Worm (Caenorhabditis elegans) whole organism, late embryonic: ENCODE data around the gene ZK353.2.

ENCODE experiments used
- C08G9.2 ChIP-seq: sonication (generic microtip); optimal IDR thresholded peaks from 2 replicates; lab custom pipeline; 2016; ENCODE audit warnings: mild to moderate bottlenecking, missing genetic modification characterization, moderate library complexity, missing compliant biosample characterization
- K09A11.1 ChIP-seq: sonication (generic microtip); optimal IDR thresholded peaks from 2 replicates; lab custom pipeline; 2017; ENCODE audit warnings: antibody characterized with exemption, mild to moderate bottlenecking, missing genetic modification characterization, missing compliant biosample characterization; ENCODE audit not compliant: insufficient read depth
- ama-1 ChIP-seq: fragments of 150-350 bp; optimal IDR thresholded peaks from 2 replicates; lab custom pipeline; 2014
- ceh-14 ChIP-seq: sonication (generic microtip); optimal IDR thresholded peaks from 2 replicates; lab custom pipeline; 2016; ENCODE audit warnings: missing genotype, missing genetic modification characterization, missing compliant biosample characterization
- ceh-2 ChIP-seq: sonication (generic microtip); optimal IDR thresholded peaks from 2 replicates; lab custom pipeline; 2016; ENCODE audit warnings: missing genotype, missing genetic modification characterization, missing compliant biosample characterization
- ceh-30 ChIP-seq: fragments of 150-350 bp; optimal IDR thresholded peaks from 2 replicates; lab custom pipeline; 2014; ENCODE audit warnings: missing biosample characterization, missing genetic modification characterization
- ceh-45 ChIP-seq: fragments of 200-800 bp; sonication (Bioruptor generic); IDR thresholded peaks from 2 replicates; pipeline ENCODE4 v1.3.6; 2022; ENCODE audit warnings: missing genetic modification reagents, missing genetic modification characterization, missing compliant biosample characterization
- ceh-48 ChIP-seq: sonication (generic microtip); optimal IDR thresholded peaks from 2 replicates; lab custom pipeline; 2016; ENCODE audit warnings: missing genetic modification characterization, inconsistent platforms, missing compliant biosample characterization
- ceh-6 ChIP-seq: fragments of 200-800 bp; sonication (Bioruptor generic); optimal IDR thresholded peaks from 2 replicates; lab custom pipeline; 2018; ENCODE audit warnings: mild to moderate bottlenecking, missing genetic modification characterization, missing compliant biosample characterization
- dmd-4 ChIP-seq: sonication (generic microtip); optimal IDR thresholded peaks from 2 replicates; lab custom pipeline; 2016; ENCODE audit warnings: borderline replicate concordance, missing genetic modification characterization, missing compliant biosample characterization
- elt-2 ChIP-seq: sonication (generic microtip); optimal IDR thresholded peaks from 2 replicates; lab custom pipeline; 2016; ENCODE audit warnings: missing genetic modification reagents, missing genetic modification characterization, missing compliant biosample characterization
- elt-4 ChIP-seq: sonication (generic microtip); optimal IDR thresholded peaks from 2 replicates; lab custom pipeline; 2016; ENCODE audit warnings: missing genetic modification characterization, missing compliant biosample characterization
- ets-4 ChIP-seq: sonication (generic microtip); optimal IDR thresholded peaks from 2 replicates; lab custom pipeline; 2016; ENCODE audit warnings: missing genetic modification characterization, missing compliant biosample characterization
- eyg-1 ChIP-seq: sonication (generic microtip); optimal IDR thresholded peaks from 2 replicates; lab custom pipeline; 2016; ENCODE audit warnings: missing genotype, missing genetic modification characterization, missing compliant biosample characterization
- hlh-13 ChIP-seq: fragments of 200-800 bp; sonication (Bioruptor generic); optimal IDR thresholded peaks from 2 replicates; lab custom pipeline; 2018; ENCODE audit warnings: mild to moderate bottlenecking, missing genetic modification characterization, missing compliant biosample characterization
- hlh-8 ChIP-seq: sonication (generic microtip); optimal IDR thresholded peaks from 2 replicates; lab custom pipeline; 2016; ENCODE audit warnings: missing genotype, missing genetic modification characterization, missing compliant biosample characterization
- lin-11 ChIP-seq: fragments of 200-800 bp; sonication (Bioruptor generic); optimal IDR thresholded peaks from 2 replicates; lab custom pipeline; 2018; ENCODE audit warnings: mild to moderate bottlenecking, missing genetic modification characterization, missing compliant biosample characterization
- madf-2 ChIP-seq: sonication (generic microtip); optimal IDR thresholded peaks from 2 replicates; lab custom pipeline; 2017; ENCODE audit warnings: missing genetic modification characterization, missing compliant biosample characterization
- mec-3 ChIP-seq: sonication (generic microtip); optimal IDR thresholded peaks from 2 replicates; lab custom pipeline; 2016; ENCODE audit warnings: borderline replicate concordance, missing genetic modification characterization, missing compliant biosample characterization
- nhr-11 ChIP-seq: fragments of 150-350 bp; optimal IDR thresholded peaks from 2 replicates; lab custom pipeline; 2014; ENCODE audit warnings: missing biosample characterization, missing genetic modification characterization
- npax-4 ChIP-seq: sonication (generic microtip); optimal IDR thresholded peaks from 2 replicates; lab custom pipeline; 2016; ENCODE audit warnings: missing genetic modification characterization, missing compliant biosample characterization
- pag-3 ChIP-seq: sonication (generic microtip); optimal IDR thresholded peaks from 2 replicates; lab custom pipeline; 2016; ENCODE audit warnings: missing compliant biosample characterization, missing genetic modification characterization, borderline replicate concordance
- pha-2 ChIP-seq: sonication (generic microtip); optimal IDR thresholded peaks from 2 replicates; lab custom pipeline; 2017; ENCODE audit warnings: mild to moderate bottlenecking, missing genetic modification characterization, missing compliant biosample characterization
- pha-4 ChIP-seq: fragments of 150-350 bp; optimal IDR thresholded peaks from 2 replicates; lab custom pipeline; 2018; ENCODE audit warnings: missing biosample characterization, missing genetic modification reagents, missing genetic modification characterization
- pros-1 ChIP-seq: fragments of 150-350 bp; optimal IDR thresholded peaks from 2 replicates; lab custom pipeline; 2014; ENCODE audit warnings: missing biosample characterization, missing genetic modification reagents, missing genetic modification characterization
- rnt-1 ChIP-seq: sonication (generic microtip); optimal IDR thresholded peaks from 2 replicates; lab custom pipeline; 2016; ENCODE audit warnings: missing genetic modification characterization, missing compliant biosample characterization
- sox-2 ChIP-seq: fragments of 200-800 bp; sonication (Bioruptor generic); IDR thresholded peaks from 2 replicates; pipeline ENCODE4 v1.3.6; 2022; ENCODE audit warnings: missing genetic modification reagents, missing genetic modification characterization, missing compliant biosample characterization
- tbx-7 ChIP-seq: sonication (generic microtip); optimal IDR thresholded peaks from 2 replicates; lab custom pipeline; 2016; ENCODE audit warnings: missing genotype, missing genetic modification characterization, missing compliant biosample characterization
- ttx-3 ChIP-seq: sonication (generic microtip); optimal IDR thresholded peaks from 2 replicates; lab custom pipeline; 2016; ENCODE audit warnings: missing genetic modification reagents, missing genetic modification characterization, missing compliant biosample characterization
- unc-42 ChIP-seq: sonication (generic microtip); optimal IDR thresholded peaks from 2 replicates; lab custom pipeline; 2016; ENCODE audit warnings: missing genotype, missing genetic modification characterization, missing compliant biosample characterization
- zip-5 ChIP-seq: sonication (generic microtip); optimal IDR thresholded peaks from 2 replicates; lab custom pipeline; 2016; ENCODE audit warnings: missing genetic modification characterization, missing compliant biosample characterization
- ztf-16 ChIP-seq: sonication (generic microtip); optimal IDR thresholded peaks from 2 replicates; lab custom pipeline; 2017; ENCODE audit warnings: missing genetic modification characterization, missing compliant biosample characterization

Gene ZK353.2

ce11 chrIII:8371595-8372305, 26.8 kb upstream of the ZK353.2 start, which contains the start of gene lmbr-1:
TSS of gene lmbr-1 (plus strand) at chrIII:8372255.
- TF ChIP-seq ceh-14 (tag; lab: Kevin White, UChicago) (no peak), eyg-1 (tag; lab: Kevin White, UChicago) (no peak), pha-4 (tag; lab: Kevin White, UChicago) (no peak), nhr-11 (no peak)

ce11 chrIII:8375000-8375399, 23.5 kb upstream of the ZK353.2 start, which contains the start of gene met-2:
TSS of gene met-2 (plus strand) at chrIII:8375300.
- TF ChIP-seq eyg-1 (tag; lab: Kevin White, UChicago) (no peak), ets-4 (tag; lab: Kevin White, UChicago) (no peak), dmd-4 (tag; lab: Kevin White, UChicago) (no peak), madf-2 (tag; lab: Kevin White, UChicago) (no peak), tbx-7 (tag; lab: Kevin White, UChicago) (no peak), ceh-45 (GFP tag; lab: Robert Waterston, UW) (no peak), ttx-3 (tag; lab: Kevin White, UChicago) (no peak), pros-1 (no peak)

- no peak for TF ChIP-seq elt-4 (tag; lab: Kevin White, UChicago)
- TF ChIP-seq pros-1, result no peak
- no peak for TF ChIP-seq npax-4 (tag; lab: Kevin White, UChicago)
- TF ChIP-seq hlh-13 (GFP tag; lab: Kevin White, UChicago), result no peak
- no peak for TF ChIP-seq ceh-30 (tag; lab: Kevin White, UChicago)
- no peak for TF ChIP-seq ttx-3 (tag; lab: Kevin White, UChicago)
- no peak for TF ChIP-seq ceh-48 (tag; lab: Kevin White, UChicago)
- no peak for TF ChIP-seq madf-2 (tag; lab: Kevin White, UChicago)
- no peak for TF ChIP-seq sox-2 (GFP tag; lab: Robert Waterston, UW)
- TF ChIP-seq ztf-16 (tag; lab: Kevin White, UChicago), result no peak
- TF ChIP-seq ceh-2 (tag; lab: Kevin White, UChicago), result no peak
- TF ChIP-seq zip-5 (tag; lab: Kevin White, UChicago), result no peak
- no peak for TF ChIP-seq rnt-1 (tag; lab: Kevin White, UChicago)
- no peak for TF ChIP-seq lin-11 (tag; lab: Kevin White, UChicago)
- no peak for TF ChIP-seq unc-42
- no peak for TF ChIP-seq pag-3 (tag; lab: Kevin White, UChicago)
- no peak for TF ChIP-seq ama-1 (lab: Kevin White, UChicago)
These were observed 17.9 kb upstream of the ZK353.2 start, which contains the start of gene R05D3.12 for ce11 chrIII:8380645-8381044. TSS of gene R05D3.12 (plus strand) at chrIII:8380945.

- no peak for TF ChIP-seq sox-2 (GFP tag; lab: Robert Waterston, UW)
- TF ChIP-seq elt-4 (tag; lab: Kevin White, UChicago), result no peak
- TF ChIP-seq pha-2 (tag; lab: Kevin White, UChicago), result no peak
- no peak for TF ChIP-seq ttx-3 (tag; lab: Kevin White, UChicago)
- TF ChIP-seq npax-4 (tag; lab: Kevin White, UChicago), result no peak
- no peak for TF ChIP-seq mec-3 (tag; lab: Kevin White, UChicago)
- no peak for TF ChIP-seq C08G9.2
- TF ChIP-seq hlh-13 (GFP tag; lab: Kevin White, UChicago), result no peak
- TF ChIP-seq hlh-8 (tag; lab: Kevin White, UChicago), result no peak
- no peak for TF ChIP-seq elt-2 (tag; lab: Kevin White, UChicago)
- no peak for TF ChIP-seq lin-11 (tag; lab: Kevin White, UChicago)
- no peak for TF ChIP-seq ceh-6 (GFP tag; lab: Kevin White, UChicago)
- no peak for TF ChIP-seq eyg-1 (tag; lab: Kevin White, UChicago)
- TF ChIP-seq K09A11.1 (tag; lab: Kevin White, UChicago), result no peak
- TF ChIP-seq pros-1, result no peak
These were observed 9.0 kb upstream of the ZK353.2 start, which contains the start of gene ZK353.4 for ce11 chrIII:8389539-8389938. TSS of gene ZK353.4 (minus strand) at chrIII:8389639.
